Worm (Caenorhabditis elegans) whole organism, L1 larva: ENCODE measurements around the gene djr-1.1.

Source experiments
- dpl-1 ChIP-seq, 3 experiments: fragments of 150-350 bp in 2 of 3; sonication (generic microtip) in 1 of 3; optimal IDR thresholded peaks; 2 replicates each; lab custom pipeline; 2014 to 2017; ENCODE audit warnings: missing biosample characterization in 3 of 3, missing genetic modification characterization in 3 of 3, missing genetic modification reagents in 3 of 3
- egl-13 ChIP-seq: sonication (generic microtip); optimal IDR thresholded peaks from 2 replicates; lab custom pipeline; 2016; ENCODE audit warnings: missing genotype, missing genetic modification reagents, missing genetic modification characterization, missing compliant biosample characterization
- hlh-17 ChIP-seq: fragments of 200-800 bp; sonication (Bioruptor generic); optimal IDR thresholded peaks from 2 replicates; lab custom pipeline; 2018; ENCODE audit warnings: missing genetic modification characterization, mild to moderate bottlenecking, missing compliant biosample characterization, moderate library complexity, borderline replicate concordance
- lin-15B ChIP-seq: fragments of 150-350 bp; sonication (generic microtip); optimal IDR thresholded peaks from 3 replicates; lab custom pipeline; 2014; ENCODE audit warnings: missing biosample characterization, missing genetic modification characterization
- nhr-28 ChIP-seq: fragments of 150-350 bp; optimal IDR thresholded peaks from 2 replicates; lab custom pipeline; 2014; ENCODE audit warnings: missing biosample characterization, missing genetic modification characterization

- no peak for TF ChIP-seq egl-13 (tag; lab: Kevin White, UChicago)
- no peak for TF ChIP-seq hlh-17
- no peak for TF ChIP-seq dpl-1 (GFP tag; optimal IDR thresholded peaks at IDR 0.05; lab: Kevin White, UChicago)
- no peak for TF ChIP-seq nhr-28 (tag; lab: Kevin White, UChicago)
- no peak for TF ChIP-seq lin-15B (tag; lab: Kevin White, UChicago)
These were observed 4.2 kb downstream of the djr-1.1 start, which contains the start of gene B0432.11 for ce11 chrII:294606-295005.
